Fruit fly (Drosophila melanogaster): ENCODE data around the gene CG18249.

CG18249 gene

DNA sequence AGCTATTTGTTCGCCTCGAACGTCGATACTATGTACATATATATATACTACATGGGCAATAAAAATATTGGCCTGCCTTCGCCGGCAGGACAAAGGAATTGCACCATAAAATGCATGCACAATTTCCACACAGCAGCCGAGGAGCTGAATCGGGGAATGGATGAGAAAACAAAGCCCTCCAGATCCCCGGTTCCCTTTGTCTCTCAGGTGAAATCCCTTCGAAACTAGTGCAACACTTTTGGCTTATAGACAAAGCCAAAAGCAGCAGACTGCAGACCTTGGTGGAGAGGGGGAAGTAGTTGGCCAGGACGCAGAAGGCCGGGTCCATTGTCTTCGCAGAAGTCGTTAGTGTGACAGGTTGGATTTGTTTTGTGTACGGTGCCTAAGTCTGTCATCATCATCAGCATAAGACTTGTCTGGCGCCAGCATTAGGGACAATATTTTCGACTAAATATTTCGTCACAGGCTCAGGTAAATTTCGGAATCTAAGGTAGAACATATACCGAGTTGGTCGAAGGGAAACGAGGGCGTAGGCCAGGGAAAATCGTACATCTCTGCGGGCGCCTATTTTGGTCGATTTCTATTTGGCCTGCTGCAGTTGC lies 14.6 kb upstream of the CG18249 start:
- TF ChIP-seq bcd (GFP tag; optimal IDR thresholded peaks at IDR 0.05) (no peak), prd (optimal IDR thresholded peaks at IDR 0.05) (no peak), prd (GFP tag; IDR thresholded peaks at IDR 0.05) (no peak), MESR4 (GFP tag; optimal IDR thresholded peaks at IDR 0.05) (no peak), zen (tag; optimal IDR thresholded peaks at IDR 0.05) (peak; percentile 99), CG17328 (GFP tag; IDR thresholded peaks at IDR 0.05) (no peak), maf-S (GFP tag; optimal IDR thresholded peaks at IDR 0.05) (no peak), CG10959 (GFP tag; IDR thresholded peaks at IDR 0.05) (no peak), bbx (GFP tag; IDR thresholded peaks at IDR 0.05; ENCODE audit: partially characterized antibody) (no peak), slou (GFP tag; optimal IDR thresholded peaks at IDR 0.05) (no peak), CG12942 (GFP tag; optimal IDR thresholded peaks at IDR 0.05) (no peak), Hr3 (GFP tag; optimal IDR thresholded peaks at IDR 0.05) (no peak), tll (GFP tag; optimal IDR thresholded peaks at IDR 0.05) (peak in 1 of 2 experiments; percentile 95), dati (GFP tag; IDR thresholded peaks at IDR 0.05) (no peak), cad (GFP tag; optimal IDR thresholded peaks at IDR 0.05) (peak; percentile 90), ac (GFP tag; optimal IDR thresholded peaks at IDR 0.05) (no peak), Gug (GFP tag; IDR thresholded peaks at IDR 0.05) (no peak), CG7372 (GFP tag; IDR thresholded peaks at IDR 0.05) (no peak), CG34422 (GFP tag; IDR thresholded peaks at IDR 0.05) (0 out of 3 replicates have a peak, but pooled peaks have one; percentile 35), NC2β (GFP tag; optimal IDR thresholded peaks at IDR 0.05) (no peak), D (optimal IDR thresholded peaks at IDR 0.05) (peak; percentile 92), D (GFP tag; optimal IDR thresholded peaks at IDR 0.05) (no peak), vvl (GFP tag; IDR thresholded peaks at IDR 0.05) (no peak), CG15479 (GFP tag; optimal IDR thresholded peaks at IDR 0.05) (peak; percentile 69)

DNA sequence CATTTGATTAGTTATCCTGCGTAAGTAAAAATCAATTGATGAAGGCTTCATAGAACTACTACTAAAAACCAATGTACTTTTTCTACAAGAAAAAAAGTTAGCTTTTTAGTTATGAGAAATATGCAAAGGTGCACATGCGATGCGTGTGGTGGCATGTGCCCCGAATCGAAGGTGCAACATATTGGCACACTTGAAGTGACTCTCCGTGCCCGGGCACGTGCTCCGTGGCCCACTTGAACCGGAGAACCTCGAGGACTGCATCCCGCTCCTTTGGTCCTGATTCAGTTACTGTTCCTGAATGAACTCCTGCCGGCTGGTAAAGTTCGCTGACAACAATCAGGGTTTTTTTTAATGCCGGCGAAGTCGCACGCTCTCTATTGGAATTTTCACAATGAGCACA lies 13.9 kb upstream of the CG18249 start:
- peak; percentile 25; the same call in 1 of the 2 replicates for TF ChIP-seq dimm (GFP tag; IDR thresholded peaks at IDR 0.05)
- TF ChIP-seq zen (tag; optimal IDR thresholded peaks at IDR 0.05): no peak
- TF ChIP-seq Nf-YA (GFP tag; IDR thresholded peaks at IDR 0.05): no peak
- TF ChIP-seq unc-4 (GFP tag; IDR thresholded peaks at IDR 0.05; ENCODE audit: partially characterized antibody): no peak
- no peak for TF ChIP-seq B-H2 (GFP tag; optimal IDR thresholded peaks at IDR 0.05)
- TF ChIP-seq twi (tag; optimal IDR thresholded peaks at IDR 0.05): peak; percentile 95
- TF ChIP-seq Jarid2 (GFP tag; optimal IDR thresholded peaks at IDR 0.05): no peak
- no peak for TF ChIP-seq pum (GFP tag; optimal IDR thresholded peaks at IDR 0.05)
- TF ChIP-seq nerfin-1 (tag; optimal IDR thresholded peaks at IDR 0.05): peak; percentile 79

DNA sequence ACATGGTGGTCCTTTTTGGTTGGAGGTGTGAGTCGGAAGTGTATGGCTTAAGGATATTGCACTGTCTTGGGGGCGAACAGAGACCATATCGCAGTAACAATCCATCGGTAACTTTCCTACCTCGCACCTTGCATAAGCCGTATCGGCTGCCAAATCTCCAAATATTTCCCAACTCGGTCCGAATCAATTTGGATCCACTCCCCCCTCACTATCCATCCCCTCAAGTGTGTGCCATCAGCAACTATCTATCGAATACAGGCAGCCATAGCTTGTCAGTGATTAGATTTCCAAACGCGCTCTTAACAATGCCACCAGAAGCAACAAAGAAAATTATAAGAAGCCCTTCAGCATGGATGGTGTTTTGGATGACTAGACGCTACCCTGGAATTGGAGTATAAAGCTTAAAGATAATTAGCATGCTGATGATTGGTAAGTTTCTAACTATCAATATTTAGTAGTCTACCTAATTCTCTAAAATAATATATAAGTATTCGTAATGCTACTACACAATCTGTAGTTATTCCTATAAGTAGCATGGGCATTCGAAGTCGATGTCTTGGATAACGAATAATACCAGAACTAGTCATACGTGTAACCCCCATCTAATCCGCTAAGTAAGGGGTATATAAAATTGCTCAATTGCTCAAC lies 13.2 kb upstream of the CG18249 start:
- TF ChIP-seq rib (GFP tag; IDR thresholded peaks at IDR 0.05): no peak
- TF ChIP-seq CG9932 (GFP tag; IDR thresholded peaks at IDR 0.05): peak; percentile 42
- TF ChIP-seq CrebB (tag; optimal IDR thresholded peaks at IDR 0.05): no peak
- TF ChIP-seq Ptx1 (GFP tag; IDR thresholded peaks at IDR 0.05): peak; percentile 73
- peak; percentile 45 for TF ChIP-seq tio (GFP tag; optimal IDR thresholded peaks at IDR 0.05)
- peak; percentile 22 for TF ChIP-seq HmgZ (tag; optimal IDR thresholded peaks at IDR 0.05)
- TF ChIP-seq CG12155 (GFP tag; optimal IDR thresholded peaks at IDR 0.05): peak; percentile 50
- TF ChIP-seq CG17186 (GFP tag; optimal IDR thresholded peaks at IDR 0.05): no peak
- 0 out of 2 replicates have a peak, but pooled peaks have one; percentile 12 for TF ChIP-seq danr (GFP tag; IDR thresholded peaks at IDR 0.05)
- TF ChIP-seq NFAT (GFP tag; IDR thresholded peaks at IDR 0.05): no peak
- TF ChIP-seq Hr3 (GFP tag; optimal IDR thresholded peaks at IDR 0.05): peak; percentile 30
- peak; percentile 51 for TF ChIP-seq CG1603 (tag; optimal IDR thresholded peaks at IDR 0.05)
- TF ChIP-seq bsh (GFP tag; optimal IDR thresholded peaks at IDR 0.05): peak in 1 of 2 experiments; percentile 52
- peak; percentile 2 for TF ChIP-seq Spps (tag; optimal IDR thresholded peaks at IDR 0.05)
- TF ChIP-seq CG15269 (tag; optimal IDR thresholded peaks at IDR 0.05): peak; percentile 73
- peak; percentile 66 for TF ChIP-seq Sox102F (GFP tag; optimal IDR thresholded peaks at IDR 0.05)
- peak; percentile 54 for TF ChIP-seq CG7556 (GFP tag; optimal IDR thresholded peaks at IDR 0.05)
- peak; percentile 63 for TF ChIP-seq exex (tag; optimal IDR thresholded peaks at IDR 0.05)
